Fruit fly (Drosophila melanogaster): ENCODE measurements around the gene CG1394.
A peak's percentile ranks its signal among the peaks of the same experiment; 100 is the strongest.

Gene CG1394

DNA sequence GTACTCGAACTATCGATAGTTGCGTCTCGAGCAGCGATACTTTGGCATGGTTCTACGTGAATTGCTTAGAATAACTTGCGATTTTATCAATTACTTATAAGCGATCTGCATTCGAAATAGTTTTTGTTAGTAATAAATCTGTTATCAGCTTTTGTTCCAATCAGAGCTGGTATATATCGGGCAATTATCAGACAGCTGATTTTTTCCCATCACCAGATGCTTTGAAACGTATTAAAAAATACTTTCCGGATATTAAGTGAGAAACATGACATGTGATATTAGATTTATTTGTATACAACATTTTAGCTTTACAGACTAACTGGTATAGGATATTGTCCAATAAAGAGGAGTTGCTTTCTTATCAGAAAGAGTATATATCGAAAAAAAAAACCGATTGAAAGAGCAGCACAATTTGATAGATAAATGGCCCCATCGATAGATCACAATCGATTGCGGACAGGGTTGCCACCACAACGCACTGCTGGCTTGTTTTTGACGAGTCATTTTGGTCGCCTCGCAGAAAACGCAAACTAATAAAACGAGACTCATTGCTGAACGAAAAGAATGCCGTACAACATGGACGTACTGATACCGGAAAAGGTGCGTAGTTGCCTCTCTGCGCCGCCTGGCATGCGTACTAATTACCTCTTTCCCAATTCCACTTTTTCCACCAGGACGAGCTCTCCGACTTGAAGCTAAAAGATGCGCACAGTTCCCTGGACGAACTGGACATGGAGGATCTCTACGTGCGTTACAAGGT, 45.5 kb downstream of the CG1394 start, which contains the start of gene Rpt3 (continued):
- TF ChIP-seq jing (GFP tag; optimal IDR thresholded peaks at IDR 0.05) = no peak
- TF ChIP-seq H2.0 (GFP tag; IDR thresholded peaks at IDR 0.05) = no peak
- TF ChIP-seq CG4404 (GFP tag; IDR thresholded peaks at IDR 0.05) = no peak
- no peak for TF ChIP-seq CG9876 (GFP tag; optimal IDR thresholded peaks at IDR 0.05)
- TF ChIP-seq Hmr (GFP tag; optimal IDR thresholded peaks at IDR 0.05) = no peak
- no peak for TF ChIP-seq sc (optimal IDR thresholded peaks at IDR 0.05)
- no peak for TF ChIP-seq sc (GFP tag; optimal IDR thresholded peaks at IDR 0.05)
- TF ChIP-seq CG11085 (GFP tag; IDR thresholded peaks at IDR 0.05) = no peak
- TF ChIP-seq dpn (GFP tag; optimal IDR thresholded peaks at IDR 0.05) = peak in 1 of 2 experiments; percentile 24
- no peak for TF ChIP-seq da (GFP tag; optimal IDR thresholded peaks at IDR 0.05)
- no peak for TF ChIP-seq CG14014 (GFP tag; IDR thresholded peaks at IDR 0.05)
- no peak for TF ChIP-seq CG12104 (GFP tag; optimal IDR thresholded peaks at IDR 0.05)
- TF ChIP-seq CG12219 (GFP tag; optimal IDR thresholded peaks at IDR 0.05) = no peak
- TF ChIP-seq Sry-β (GFP tag; optimal IDR thresholded peaks at IDR 0.05) = no peak
- TF ChIP-seq HLH4C (GFP tag; IDR thresholded peaks at IDR 0.05; ENCODE audit: partially characterized antibody) = peak; percentile 75
- no peak for TF ChIP-seq ham (GFP tag; IDR thresholded peaks at IDR 0.05)
- no peak for TF ChIP-seq B-H1 (GFP tag; IDR thresholded peaks at IDR 0.05)
- TF ChIP-seq CG8089 (GFP tag; optimal IDR thresholded peaks at IDR 0.05) = no peak
- TF ChIP-seq HLH3B (GFP tag; IDR thresholded peaks at IDR 0.05) = no peak
- TF ChIP-seq CG3726 (GFP tag; IDR thresholded peaks at IDR 0.05) = no peak
- TF ChIP-seq Dad (GFP tag; optimal IDR thresholded peaks at IDR 0.05) = no peak
- TF ChIP-seq ash1 (GFP tag; optimal IDR thresholded peaks at IDR 0.05) = no peak
- TF ChIP-seq lilli (GFP tag; optimal IDR thresholded peaks at IDR 0.05) = peak; percentile 24
- no peak for TF ChIP-seq Hr78 (GFP tag; optimal IDR thresholded peaks at IDR 0.05)
- TF ChIP-seq CG14667 (GFP tag; IDR thresholded peaks at IDR 0.05) = no peak
- TF ChIP-seq shn (GFP tag; optimal IDR thresholded peaks at IDR 0.05) = no peak
- peak in 1 of 3 experiments; percentile 11 for TF ChIP-seq lola (GFP tag; optimal IDR thresholded peaks at IDR 0.05)
- TF ChIP-seq CG1792 (GFP tag; optimal IDR thresholded peaks at IDR 0.05) = no peak
- TF ChIP-seq ci (GFP tag; IDR thresholded peaks at IDR 0.05) = no peak
- peak; percentile 39 for TF ChIP-seq nmo (GFP tag; optimal IDR thresholded peaks at IDR 0.05)
- TF ChIP-seq CG18764 (GFP tag; optimal IDR thresholded peaks at IDR 0.05) = no peak
- TF ChIP-seq ac (GFP tag; optimal IDR thresholded peaks at IDR 0.05) = no peak
- TF ChIP-seq sim (GFP tag; IDR thresholded peaks at IDR 0.05) = no peak
- no peak for TF ChIP-seq Asciz (GFP tag; optimal IDR thresholded peaks at IDR 0.05)
- TF ChIP-seq unc-4 (GFP tag; IDR thresholded peaks at IDR 0.05; ENCODE audit: partially characterized antibody) = peak; percentile 76
- TF ChIP-seq CG10431 (GFP tag; optimal IDR thresholded peaks at IDR 0.05) = no peak
- no peak for TF ChIP-seq CG12236 (GFP tag; optimal IDR thresholded peaks at IDR 0.05)
- TF ChIP-seq dan (GFP tag; IDR thresholded peaks at IDR 0.05) = no peak
- TF ChIP-seq Ada2b (GFP tag; IDR thresholded peaks at IDR 0.05) = no peak
- peak; percentile 56 for TF ChIP-seq CG7963 (GFP tag; IDR thresholded peaks at IDR 0.05; ENCODE audit: partially characterized antibody)
- peak; percentile 4 for TF ChIP-seq CHES-1-like (GFP tag; optimal IDR thresholded peaks at IDR 0.05)
- no peak for TF ChIP-seq sqz (GFP tag; optimal IDR thresholded peaks at IDR 0.05)
- TF ChIP-seq unpg (GFP tag; optimal IDR thresholded peaks at IDR 0.05) = no peak
- TF ChIP-seq CG17912 (GFP tag; optimal IDR thresholded peaks at IDR 0.05) = no peak
- no peak for TF ChIP-seq ranshi (GFP tag; IDR thresholded peaks at IDR 0.05)
- TF ChIP-seq CG16813 (GFP tag; IDR thresholded peaks at IDR 0.05; ENCODE audit: partially characterized antibody) = peak; percentile 85
- no peak for TF ChIP-seq esg (GFP tag; conservative IDR thresholded peaks at IDR 0.05)
- no peak for TF ChIP-seq gcm (GFP tag; optimal IDR thresholded peaks at IDR 0.05)
- no peak for TF ChIP-seq Kr (GFP tag; optimal IDR thresholded peaks at IDR 0.05)
- no peak for TF ChIP-seq Lim3 (GFP tag; IDR thresholded peaks at IDR 0.05)
